Fruit fly (Drosophila melanogaster): Measurements from ENCODE around the gene CG15186.

dm6 chr3R:6432321-6432720 is 45.8 kb upstream of the CG15186 start:
- TF ChIP-seq acj6 (GFP tag; optimal IDR thresholded peaks at IDR 0.05): no peak
- TF ChIP-seq Smox (GFP tag; optimal IDR thresholded peaks at IDR 0.05): no peak
- TF ChIP-seq CG8319 (GFP tag; optimal IDR thresholded peaks at IDR 0.05): no peak
- no peak for TF ChIP-seq svp (GFP tag)
- no peak for TF ChIP-seq CG8632 (GFP tag; optimal IDR thresholded peaks at IDR 0.05)
- no peak for TF ChIP-seq net (GFP tag; optimal IDR thresholded peaks at IDR 0.05)
- no peak for TF ChIP-seq Met (GFP tag; optimal IDR thresholded peaks at IDR 0.05)

Measured in whole organism, prepupa.